Fruit fly (Drosophila melanogaster) whole organism: Measurements from ENCODE around the gene Oatp33Eb.

Experiments used
- CG8478 ChIP-seq: fragments of >200 bp; optimal IDR thresholded peaks from 2 replicates; lab custom pipeline; 2018; ENCODE audit warnings: inconsistent platforms
- Dll ChIP-seq: fragments of >200 bp; optimal IDR thresholded peaks from 2 replicates; lab custom pipeline; 2017
- pan ChIP-seq: fragments of >200 bp; optimal IDR thresholded peaks from 2 replicates; lab custom pipeline; 2017
- psq ChIP-seq: fragments of >200 bp; optimal IDR thresholded peaks from 2 replicates; lab custom pipeline; 2017
- usp ChIP-seq: fragments of >200 bp; optimal IDR thresholded peaks from 2 replicates; lab custom pipeline; 2017; ENCODE audit warnings: missing biosample characterization, missing genetic modification characterization, mixed read lengths

DNA sequence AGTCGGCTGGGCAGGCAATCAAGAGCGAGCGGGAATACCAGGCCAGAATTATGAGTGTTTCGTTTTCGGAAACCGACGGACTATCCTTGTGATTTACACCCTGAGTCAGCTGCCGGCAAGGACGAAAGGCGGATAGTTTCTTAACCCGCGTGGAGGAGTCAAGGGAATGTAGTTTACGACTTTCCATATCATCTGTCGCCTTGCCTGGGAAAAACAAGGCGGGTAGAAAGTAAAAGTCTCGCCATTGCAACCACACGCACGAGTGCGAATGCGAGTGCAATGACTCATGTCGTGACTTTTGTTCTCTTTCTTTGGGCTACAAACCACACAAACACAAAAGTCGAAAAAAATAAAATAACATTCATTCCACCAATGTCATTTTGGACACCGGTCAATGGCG is 30.2 kb downstream of the Oatp33Eb start:
- TF ChIP-seq Dll (no peak), CG8478 (no peak), usp (GFP tag; lab: Kevin White, UChicago) (no peak), pan (lab: Kevin White, UChicago) (no peak), psq (lab: Kevin White, UChicago) (no peak)
